Fruit fly (Drosophila melanogaster) whole organism, adult: Measurements from ENCODE around the gene Wdr24.

ENCODE experiments used
- CG11617 ChIP-seq: fragments of 200-800 bp; sonication (Bioruptor generic); optimal IDR thresholded peaks from 2 replicates; lab custom pipeline; 2017; ENCODE audit warnings: mild to moderate bottlenecking, missing biosample characterization, missing genetic modification reagents, missing genetic modification characterization
- CG12768 ChIP-seq: fragments of 200-800 bp; sonication (Bioruptor generic); optimal IDR thresholded peaks from 2 replicates; lab custom pipeline; 2017; ENCODE audit warnings: missing biosample characterization, missing genetic modification characterization, mild to moderate bottlenecking, moderate library complexity, missing genetic modification reagents
- CG14711 ChIP-seq: fragments of 200-800 bp; sonication (Bioruptor generic); optimal IDR thresholded peaks from 2 replicates; lab custom pipeline; 2018; ENCODE audit warnings: missing biosample characterization, mild to moderate bottlenecking, missing genetic modification characterization, moderate library complexity
- CG1620 ChIP-seq: fragments of 200-800 bp; sonication (Bioruptor generic); optimal IDR thresholded peaks from 2 replicates; lab custom pipeline; 2016; ENCODE audit warnings: missing biosample characterization, missing genetic modification characterization
- CG33017 ChIP-seq: fragments of 200-800 bp; sonication (Bioruptor generic); optimal IDR thresholded peaks from 2 replicates; lab custom pipeline; 2018; ENCODE audit warnings: missing biosample characterization, mild to moderate bottlenecking, missing genetic modification characterization, moderate library complexity
- CG5204 ChIP-seq: fragments of 200-800 bp; sonication (Bioruptor generic); optimal IDR thresholded peaks from 2 replicates; lab custom pipeline; 2016; ENCODE audit warnings: missing biosample characterization, missing genetic modification characterization
- CG7045 ChIP-seq: fragments of 200-800 bp; sonication (Bioruptor generic); optimal IDR thresholded peaks from 2 replicates; lab custom pipeline; 2017; ENCODE audit warnings: missing biosample characterization, mild to moderate bottlenecking, missing genetic modification characterization
- CG7101 ChIP-seq: fragments of 200-800 bp; sonication (Bioruptor generic); optimal IDR thresholded peaks from 2 replicates; lab custom pipeline; 2018; ENCODE audit warnings: missing biosample characterization, mild to moderate bottlenecking, missing genetic modification characterization, moderate library complexity
- Clk ChIP-seq: fragments of 200-800 bp; sonication (Bioruptor generic); optimal IDR thresholded peaks from 2 replicates; lab custom pipeline; 2017; ENCODE audit warnings: missing biosample characterization, missing genetic modification characterization
- Crg-1 ChIP-seq: fragments of 200-800 bp; sonication (Bioruptor generic); optimal IDR thresholded peaks from 2 replicates; lab custom pipeline; 2016; ENCODE audit warnings: missing biosample characterization, missing genetic modification characterization
- Hr96 ChIP-seq: fragments of 200-800 bp; sonication (Bioruptor generic); optimal IDR thresholded peaks from 2 replicates; lab custom pipeline; 2016; ENCODE audit warnings: missing biosample characterization, missing genetic modification characterization
- Mnt ChIP-seq: fragments of 200-800 bp; sonication (Bioruptor generic); optimal IDR thresholded peaks from 2 replicates; lab custom pipeline; 2016; ENCODE audit warnings: missing biosample characterization, mild to moderate bottlenecking, missing genetic modification characterization
- bab1 ChIP-seq: fragments of 200-800 bp; sonication (Bioruptor generic); optimal IDR thresholded peaks from 3 replicates; lab custom pipeline; 2019; ENCODE audit warnings: missing biosample characterization, mild to moderate bottlenecking, missing genetic modification characterization, moderate library complexity
- cic ChIP-seq: fragments of 200-800 bp; sonication (Bioruptor generic); optimal IDR thresholded peaks from 2 replicates; lab custom pipeline; 2017; ENCODE audit warnings: missing biosample characterization, mild to moderate bottlenecking, missing genetic modification characterization, moderate library complexity
- cnc ChIP-seq, 2 experiments: fragments of >200 bp; optimal IDR thresholded peaks; 2 replicates each; lab custom pipeline; 2017
- kay ChIP-seq: fragments of 200-800 bp; sonication (Bioruptor generic); peaks from one replicate; lab custom pipeline; 2016; ENCODE audit warnings: missing biosample characterization, missing genetic modification characterization, borderline replicate concordance
- ovo ChIP-seq: fragments of 200-800 bp; sonication (Bioruptor generic); optimal IDR thresholded peaks from 2 replicates; lab custom pipeline; 2016; ENCODE audit warnings: missing biosample characterization, missing genetic modification characterization
- pad ChIP-seq: fragments of 200-800 bp; sonication (Bioruptor generic); optimal IDR thresholded peaks from 3 replicates; lab custom pipeline; 2017; ENCODE audit warnings: missing biosample characterization, missing genetic modification characterization, mild to moderate bottlenecking, moderate library complexity, missing genetic modification reagents
- tj ChIP-seq: fragments of 200-800 bp; sonication (Bioruptor generic); optimal IDR thresholded peaks from 3 replicates; lab custom pipeline; 2017; ENCODE audit warnings: missing biosample characterization, mild to moderate bottlenecking, missing genetic modification characterization, moderate library complexity
- toe ChIP-seq: fragments of 200-800 bp; sonication (Bioruptor generic); optimal IDR thresholded peaks from 2 replicates; lab custom pipeline; 2016; ENCODE audit warnings: missing biosample characterization, missing genetic modification characterization

The Wdr24 gene

dm6 chr3R:29708322-29708721, 36.6 kb downstream of the Wdr24 start:
- TF ChIP-seq CG5204 (no peak), CG14711 (no peak), CG12768 (GFP tag; lab: Kevin White, UChicago) (no peak), Clk (no peak), kay (GFP tag; lab: Kevin White, UChicago) (no peak), tj (no peak), cic (GFP tag; lab: Kevin White, UChicago) (no peak), CG11617 (GFP tag; lab: Kevin White, UChicago) (no peak), toe (GFP tag; lab: Kevin White, UChicago) (no peak), bab1 (GFP tag; lab: Kevin White, UChicago) (no peak), Crg-1 (no peak)

DNA sequence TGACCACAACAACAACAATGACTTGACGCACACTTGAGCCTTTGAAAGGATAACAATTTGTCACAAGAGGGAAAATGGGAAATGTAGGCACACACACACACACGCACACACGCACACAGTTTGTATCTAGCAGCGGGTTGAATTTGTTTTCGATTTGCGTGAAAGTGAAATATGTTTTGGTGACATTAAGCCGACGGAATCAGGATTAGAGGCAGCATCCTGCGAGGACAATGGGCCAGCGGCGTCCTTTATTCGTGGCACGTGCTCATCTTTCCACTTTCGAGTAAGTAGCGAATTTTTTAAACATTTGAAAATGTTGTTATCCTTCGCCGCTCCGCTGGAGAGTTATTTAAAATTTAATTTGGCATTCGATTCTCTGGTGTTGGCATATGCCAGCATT, 37.6 kb downstream of the Wdr24 start:
- no peak for TF ChIP-seq CG7045 (GFP tag; lab: Kevin White, UChicago)
- no peak for TF ChIP-seq pad
- TF ChIP-seq Clk, result no peak
- TF ChIP-seq bab1 (GFP tag; lab: Kevin White, UChicago), result no peak
- no peak for TF ChIP-seq CG7101 (tag; lab: Kevin White, UChicago)
- TF ChIP-seq ovo (GFP tag; lab: Kevin White, UChicago), result no peak
- no peak for TF ChIP-seq CG5204
- TF ChIP-seq CG12768 (GFP tag; lab: Kevin White, UChicago), result no peak

DNA sequence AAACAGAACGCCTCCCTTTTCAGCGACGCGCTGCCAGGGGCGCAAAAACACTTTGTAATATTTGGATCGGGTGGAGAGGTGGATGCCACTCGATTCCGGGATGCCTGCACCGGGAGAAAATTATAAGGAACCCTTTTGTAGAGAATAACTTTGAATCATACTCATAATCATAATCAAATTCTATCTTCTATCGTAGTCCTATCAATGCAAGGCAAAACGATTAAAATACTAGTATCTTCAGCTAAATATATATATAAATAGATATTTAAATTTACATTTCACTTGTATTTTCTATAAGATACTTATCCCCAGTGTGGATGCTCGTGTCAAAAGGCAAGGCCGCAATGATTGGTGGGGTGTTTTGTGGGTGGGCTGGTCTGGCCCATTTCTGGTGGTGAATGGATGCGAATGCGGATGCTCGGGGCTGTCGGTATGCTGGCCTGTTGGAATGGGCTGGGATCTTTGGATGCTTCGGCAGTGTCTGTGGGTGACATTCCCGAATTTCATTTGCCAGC, 39.0 kb downstream of the Wdr24 start:
- TF ChIP-seq tj (no peak), CG12768 (GFP tag; lab: Kevin White, UChicago) (no peak), CG7045 (GFP tag; lab: Kevin White, UChicago) (no peak), CG1620 (GFP tag; lab: Kevin White, UChicago) (no peak), Mnt (GFP tag; lab: Kevin White, UChicago) (no peak), bab1 (GFP tag; lab: Kevin White, UChicago) (no peak), toe (GFP tag; lab: Kevin White, UChicago) (no peak)

DNA sequence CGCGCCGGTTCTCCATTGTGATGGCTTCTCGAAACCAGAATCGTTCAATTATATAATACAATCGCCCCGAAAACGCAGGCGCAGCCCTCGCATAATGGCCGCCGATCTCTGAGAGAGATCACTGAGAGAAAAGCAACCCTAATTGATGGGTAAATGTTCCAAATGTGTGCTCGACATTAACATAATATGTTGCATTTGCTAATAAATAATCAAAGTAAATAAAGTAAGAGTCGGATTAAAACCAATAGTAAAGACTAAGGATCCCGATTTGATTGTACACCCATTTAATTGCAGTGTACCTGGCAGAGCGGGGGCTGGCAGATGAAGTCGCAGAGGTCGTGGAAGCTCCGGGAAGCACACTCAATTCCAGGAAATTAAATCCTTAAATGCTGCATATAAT, 40.3 kb downstream of the Wdr24 start:
- no peak for TF ChIP-seq ovo (GFP tag; lab: Kevin White, UChicago)
- no peak for TF ChIP-seq CG12768 (GFP tag; lab: Kevin White, UChicago)
- TF ChIP-seq Crg-1, result no peak
- TF ChIP-seq tj, result no peak
- TF ChIP-seq CG33017 (tag; lab: Kevin White, UChicago), result no peak
- no peak for TF ChIP-seq cic (GFP tag; lab: Kevin White, UChicago)
- no peak for TF ChIP-seq Hr96 (GFP tag; lab: Kevin White, UChicago)
- no peak for TF ChIP-seq pad

dm6 chr3R:29701739-29702138, 43.2 kb downstream of the Wdr24 start:
- TF ChIP-seq CG1620 (GFP tag; lab: Kevin White, UChicago) (no peak), kay (GFP tag; lab: Kevin White, UChicago) (no peak), ovo (GFP tag; lab: Kevin White, UChicago) (no peak), pad (no peak), bab1 (GFP tag; lab: Kevin White, UChicago) (no peak), Crg-1 (no peak), CG33017 (tag; lab: Kevin White, UChicago) (no peak), tj (no peak), CG12768 (GFP tag; lab: Kevin White, UChicago) (no peak), CG14711 (no peak)

DNA sequence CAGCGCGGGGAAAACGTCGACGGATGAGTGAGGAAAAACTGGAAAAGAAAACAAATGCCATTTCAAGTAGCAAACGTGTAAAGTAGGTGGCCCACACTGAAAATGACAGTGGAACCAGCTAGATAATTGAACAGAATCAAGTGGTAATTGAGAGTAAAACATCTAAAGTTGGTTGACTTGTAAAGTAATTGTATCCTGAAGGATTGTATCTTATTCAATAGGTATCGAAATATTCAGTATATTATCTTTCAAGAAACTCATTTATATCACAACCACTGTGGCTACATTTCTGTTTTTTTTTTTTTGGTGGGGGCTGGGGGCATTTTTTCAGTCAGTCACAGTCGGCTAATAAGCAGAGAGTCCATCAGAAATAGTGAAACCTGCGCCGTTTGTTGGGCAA, 45.7 kb downstream of the Wdr24 start:
- no peak for TF ChIP-seq CG14711
- TF ChIP-seq CG5204, result no peak
- no peak for TF ChIP-seq pad
- no peak for TF ChIP-seq Mnt (GFP tag; lab: Kevin White, UChicago)
- no peak for TF ChIP-seq Hr96 (GFP tag; lab: Kevin White, UChicago)

- TF ChIP-seq cic (GFP tag; lab: Kevin White, UChicago), result no peak
- TF ChIP-seq Hr96 (GFP tag; lab: Kevin White, UChicago), result no peak
- TF ChIP-seq CG5204, result no peak
- no peak for TF ChIP-seq toe (GFP tag; lab: Kevin White, UChicago)
- TF ChIP-seq kay (GFP tag; lab: Kevin White, UChicago), result no peak
- no peak for TF ChIP-seq Clk
- TF ChIP-seq cnc (optimal IDR thresholded peaks at IDR 0.05; lab: Kevin White, UChicago), result no peak
Observed at dm6 chr3R:29697841-29698240, 47.1 kb downstream of the Wdr24 start.

dm6 chr3R:29696359-29696758, 48.5 kb downstream of the Wdr24 start:
- TF ChIP-seq CG1620 (GFP tag; lab: Kevin White, UChicago) (no peak), Mnt (GFP tag; lab: Kevin White, UChicago) (no peak), bab1 (GFP tag; lab: Kevin White, UChicago) (no peak), Crg-1 (no peak), kay (GFP tag; lab: Kevin White, UChicago) (no peak), toe (GFP tag; lab: Kevin White, UChicago) (no peak), ovo (GFP tag; lab: Kevin White, UChicago) (no peak), CG11617 (GFP tag; lab: Kevin White, UChicago) (no peak), Clk (no peak), Hr96 (GFP tag; lab: Kevin White, UChicago) (no peak)
